Worm (Caenorhabditis elegans): ENCODE measurements around the gene F58B4.5.

The F58B4.5 gene

ce11 chrV:10897172-10897571 is 35.3 kb upstream of the F58B4.5 start (continued):
- TF ChIP-seq syd-9 (tag; optimal IDR thresholded peaks at IDR 0.05) (peak; percentile 47), pha-2 (tag; optimal IDR thresholded peaks at IDR 0.05) (peak; percentile 54), pqm-1 (tag; optimal IDR thresholded peaks at IDR 0.05) (peak; percentile 51), ceh-19 (GFP tag; optimal IDR thresholded peaks at IDR 0.05) (peak; percentile 65), dmd-4 (tag; optimal IDR thresholded peaks at IDR 0.05; ENCODE audit: borderline replicate concordance) (peak; percentile 23), ceh-6 (GFP tag; optimal IDR thresholded peaks at IDR 0.05) (peak; percentile 4), pros-1 (tag; optimal IDR thresholded peaks at IDR 0.05) (peak; percentile 62), zip-5 (tag; optimal IDR thresholded peaks at IDR 0.05) (peak; percentile 50), elt-2 (tag; optimal IDR thresholded peaks at IDR 0.05) (peak; percentile 82), fkh-10 (GFP tag; optimal IDR thresholded peaks at IDR 0.05) (peak; percentile 17), gmeb-2 (tag; optimal IDR thresholded peaks at IDR 0.05) (peak; percentile 75), fkh-6 (tag; optimal IDR thresholded peaks at IDR 0.05) (peak; percentile 40), lin-11 (tag; optimal IDR thresholded peaks at IDR 0.05) (peak; percentile 36), ceh-31 (tag; optimal IDR thresholded peaks at IDR 0.05) (peak; percentile 90), hlh-6 (tag; optimal IDR thresholded peaks at IDR 0.05) (no peak), madf-2 (tag; optimal IDR thresholded peaks at IDR 0.05) (peak; percentile 79), nfya-1 (tag; optimal IDR thresholded peaks at IDR 0.05) (peak; percentile 95), tbx-7 (tag; optimal IDR thresholded peaks at IDR 0.05) (peak; percentile 26)

- TF ChIP-seq ceh-6 (GFP tag; optimal IDR thresholded peaks at IDR 0.05) (no peak), unc-55 (GFP tag; optimal IDR thresholded peaks at IDR 0.05) (no peak), T23F11.4 (GFP tag; optimal IDR thresholded peaks at IDR 0.05) (no peak), ceh-45 (GFP tag; IDR thresholded peaks at IDR 0.05) (no peak), elt-4 (tag; optimal IDR thresholded peaks at IDR 0.05) (no peak), K02D7.2 (tag; optimal IDR thresholded peaks at IDR 0.05) (no peak), F13H6.1 (tag; optimal IDR thresholded peaks at IDR 0.05) (no peak), pag-3 (tag; optimal IDR thresholded peaks at IDR 0.05; ENCODE audit: borderline replicate concordance) (no peak), pat-9 (tag; optimal IDR thresholded peaks at IDR 0.05) (no peak), tbx-7 (tag; optimal IDR thresholded peaks at IDR 0.05) (no peak), pha-4 (tag; optimal IDR thresholded peaks at IDR 0.05) (no peak)
Observed at ce11 chrV:10898107-10898506, 34.4 kb upstream of the F58B4.5 start, which contains the start of gene F32D8.7. Gene F32D8.7, plus strand, starts transcription at chrV:10898435.

ce11 chrV:10898629-10899028 is 33.9 kb upstream of the F58B4.5 start:
- TF ChIP-seq nhr-232 (tag; optimal IDR thresholded peaks at IDR 0.05) (no peak), ref-2 (tag; optimal IDR thresholded peaks at IDR 0.05) (no peak), ceh-45 (GFP tag; IDR thresholded peaks at IDR 0.05) (no peak), sox-4 (tag; optimal IDR thresholded peaks at IDR 0.05) (no peak), rnt-1 (tag; optimal IDR thresholded peaks at IDR 0.05) (no peak), hlh-6 (tag; optimal IDR thresholded peaks at IDR 0.05) (no peak), ama-1 (optimal IDR thresholded peaks at IDR 0.05) (no peak), ceh-18 (tag; optimal IDR thresholded peaks at IDR 0.05) (no peak), odd-2 (tag; optimal IDR thresholded peaks at IDR 0.05) (no peak), gmeb-2 (tag; optimal IDR thresholded peaks at IDR 0.05) (no peak), syd-9 (tag; optimal IDR thresholded peaks at IDR 0.05) (no peak)

ce11 chrV:10901125-10901524 is 31.4 kb upstream of the F58B4.5 start, which contains the start of gene spp-16:
Gene spp-16, minus strand, starts transcription at chrV:10901303.
- TF ChIP-seq ttx-3 (tag; optimal IDR thresholded peaks at IDR 0.05) = no peak

ce11 chrV:10902682-10903081 is 29.8 kb upstream of the F58B4.5 start, which contains the start of gene F32D8.8:
Gene F32D8.8, minus strand, starts transcription at chrV:10902782.
- no peak for TF ChIP-seq ceh-22 (tag; optimal IDR thresholded peaks at IDR 0.05)
- no peak for TF ChIP-seq mec-3 (tag; optimal IDR thresholded peaks at IDR 0.05; ENCODE audit: borderline replicate concordance)
- TF ChIP-seq ceh-24 (tag; optimal IDR thresholded peaks at IDR 0.05) = no peak
- TF ChIP-seq ceh-18 (tag; optimal IDR thresholded peaks at IDR 0.05) = no peak
- no peak for TF ChIP-seq sox-4 (tag; optimal IDR thresholded peaks at IDR 0.05)

All from whole organism, late embryonic.